Fruit fly (Drosophila melanogaster): ENCODE data around the gene bun.

DNA sequence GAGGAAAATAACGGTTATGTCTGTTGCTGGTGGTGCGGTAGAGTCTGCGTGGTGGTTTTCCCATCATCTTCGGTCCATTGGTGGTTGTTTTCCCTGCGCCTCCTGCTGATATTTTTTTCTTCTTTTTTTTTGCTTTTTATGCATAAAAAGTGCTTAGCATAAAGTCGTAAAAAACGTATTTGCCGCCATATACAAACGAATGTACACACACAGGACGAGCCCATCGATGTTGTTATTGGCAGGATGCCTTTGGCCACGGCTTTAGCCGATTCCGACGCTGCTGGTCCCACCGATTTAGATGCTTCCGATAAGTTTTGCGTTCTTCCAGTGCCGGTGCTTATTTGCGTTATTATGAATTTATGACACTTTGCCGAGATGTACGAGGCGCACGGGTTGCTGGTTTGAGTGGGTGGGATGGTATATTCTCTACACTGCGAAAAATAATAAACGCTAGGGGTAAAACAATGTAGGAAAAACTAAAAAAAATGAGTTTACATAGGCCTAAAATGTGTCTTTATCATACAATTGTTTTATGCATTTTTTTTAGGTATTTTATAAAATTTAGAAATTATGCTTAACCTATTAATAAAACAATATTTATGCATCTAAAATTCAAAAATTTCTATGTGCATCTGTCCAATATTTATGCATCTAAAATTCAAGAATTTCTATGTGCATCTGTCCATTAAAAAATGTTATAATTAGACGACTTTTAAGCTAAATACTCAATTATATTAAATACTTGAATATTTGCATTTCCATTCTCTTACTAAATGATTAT is 20.7 kb upstream of the bun start:
- TF ChIP-seq CG8301 (tag; optimal IDR thresholded peaks at IDR 0.05), result no peak
- TF ChIP-seq CG17806 (tag; optimal IDR thresholded peaks at IDR 0.05), result no peak
- no peak for TF ChIP-seq Pif1B (GFP tag; optimal IDR thresholded peaks at IDR 0.05)
- TF ChIP-seq EcR (GFP tag; optimal IDR thresholded peaks at IDR 0.05), result no peak
- no peak for TF ChIP-seq Snoo (tag; optimal IDR thresholded peaks at IDR 0.05)
